Fruit fly (Drosophila melanogaster): ENCODE measurements around the gene Ir85a.

Ir85a gene

dm6 chr3R:8822919-8823318, 28.4 kb downstream of the Ir85a start:
- no peak for TF ChIP-seq ato (GFP tag; IDR thresholded peaks at IDR 0.05; ENCODE audit: partially characterized antibody)
- no peak for TF ChIP-seq CG4282 (GFP tag; optimal IDR thresholded peaks at IDR 0.05)
- no peak for TF ChIP-seq caup (GFP tag; optimal IDR thresholded peaks at IDR 0.05; ENCODE audit: severe bottlenecking)
- TF ChIP-seq lab (GFP tag; optimal IDR thresholded peaks at IDR 0.05), result no peak
- peak; percentile 36 for TF ChIP-seq Med (GFP tag)

DNA sequence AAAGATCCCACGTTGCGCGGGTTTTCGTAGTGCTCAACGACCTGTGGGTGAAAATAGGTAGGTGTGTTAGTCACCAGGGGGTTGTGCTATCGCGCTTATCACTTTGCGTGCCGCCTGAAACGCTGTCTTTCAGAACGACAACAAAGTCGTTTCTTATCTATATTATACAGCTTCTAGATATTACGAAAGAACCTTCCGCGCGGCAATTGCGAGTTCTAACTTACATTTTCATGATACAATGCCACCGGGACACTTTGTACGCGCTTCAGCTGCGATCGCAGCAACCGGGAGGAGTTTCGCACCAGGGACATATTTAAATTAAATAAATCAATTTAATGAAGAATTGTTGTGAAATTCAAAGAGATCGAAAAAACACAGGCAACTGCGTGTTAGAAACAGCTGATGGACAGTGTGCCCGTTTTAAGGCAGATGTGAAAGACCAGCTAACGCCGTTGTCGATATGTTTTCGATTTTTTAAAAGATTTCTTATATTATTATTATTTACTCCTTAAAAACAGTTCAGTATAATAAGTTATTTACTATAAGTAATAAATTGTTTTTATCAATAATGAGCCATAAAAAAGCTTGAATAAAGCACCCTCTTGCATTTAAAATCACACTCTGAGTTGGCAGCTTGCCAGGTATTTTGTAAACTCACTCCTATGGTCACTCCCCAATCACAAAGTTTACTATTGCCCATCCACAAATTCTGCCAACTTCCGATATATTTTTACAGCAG, 29.4 kb downstream of the Ir85a start, which contains the start of the genes IscU and CG8379:
IscU (minus strand) TSS at position 417 of the 739 bp plus-strand sequence.
CG8379 (plus strand) TSS at position 651 of the 739 bp plus-strand sequence.
- TF ChIP-seq CG42726 (GFP tag; IDR thresholded peaks at IDR 0.05; ENCODE audit: partially characterized antibody) (peak; percentile 13; the same call in 1 of the 2 replicates), slbo (GFP tag; IDR thresholded peaks at IDR 0.05) (no peak), Hr78 (GFP tag; optimal IDR thresholded peaks at IDR 0.05) (no peak), dmrt99B (tag; optimal IDR thresholded peaks at IDR 0.05) (no peak), CG6765 (GFP tag; optimal IDR thresholded peaks at IDR 0.05) (no peak), tup (GFP tag; optimal IDR thresholded peaks at IDR 0.05) (no peak), sc (optimal IDR thresholded peaks at IDR 0.05) (no peak), sc (GFP tag; optimal IDR thresholded peaks at IDR 0.05) (no peak), ara (GFP tag; IDR thresholded peaks at IDR 0.05) (no peak), CG34422 (GFP tag; IDR thresholded peaks at IDR 0.05) (no peak), CG9932 (GFP tag; IDR thresholded peaks at IDR 0.05) (no peak; the same call in 1 of the 2 replicates), CG17568 (GFP tag; optimal IDR thresholded peaks at IDR 0.05) (no peak), CG11504 (tag; optimal IDR thresholded peaks at IDR 0.05) (no peak), CG31224 (GFP tag; IDR thresholded peaks at IDR 0.05) (no peak), CG3065 (GFP tag; optimal IDR thresholded peaks at IDR 0.05) (no peak), onecut (GFP tag; IDR thresholded peaks at IDR 0.05) (no peak), grau (tag; optimal IDR thresholded peaks at IDR 0.05) (no peak), CG17802 (tag; optimal IDR thresholded peaks at IDR 0.05) (no peak), CG18764 (GFP tag; optimal IDR thresholded peaks at IDR 0.05) (no peak), CG30020 (tag; optimal IDR thresholded peaks at IDR 0.05) (peak; percentile 61), CG7556 (GFP tag; optimal IDR thresholded peaks at IDR 0.05) (no peak), PHDP (tag; optimal IDR thresholded peaks at IDR 0.05) (no peak), GATAe (GFP tag; conservative IDR thresholded peaks at IDR 0.05) (0 out of 2 replicates have a peak, but pooled peaks have one; percentile 10), CHES-1-like (GFP tag; optimal IDR thresholded peaks at IDR 0.05) (no peak), Gsc (GFP tag; IDR thresholded peaks at IDR 0.05) (no peak), Nf-YC (tag; optimal IDR thresholded peaks at IDR 0.05) (no peak), CG12236 (GFP tag; optimal IDR thresholded peaks at IDR 0.05) (no peak), D19A (tag; optimal IDR thresholded peaks at IDR 0.05) (peak; percentile 42), YL-1 (GFP tag; optimal IDR thresholded peaks at IDR 0.05) (peak; percentile 87), CG2129 (GFP tag; IDR thresholded peaks at IDR 0.05; ENCODE audit: partially characterized antibody) (peak; percentile 34; the same call in 1 of the 2 replicates), Oaz (GFP tag; IDR thresholded peaks at IDR 0.05) (no peak), sd (tag; optimal IDR thresholded peaks at IDR 0.05) (no peak), stc (GFP tag; IDR thresholded peaks at IDR 0.05) (no peak), chinmo (GFP tag; IDR thresholded peaks at IDR 0.05; ENCODE audit: partially characterized antibody) (no peak), TFAM (GFP tag; optimal IDR thresholded peaks at IDR 0.05) (no peak), so (GFP tag; IDR thresholded peaks at IDR 0.05) (no peak), sug (tag; optimal IDR thresholded peaks at IDR 0.05) (peak; percentile 98), pita (GFP tag; optimal IDR thresholded peaks at IDR 0.05) (no peak), CG15073 (GFP tag; optimal IDR thresholded peaks at IDR 0.05) (no peak), pho (GFP tag; optimal IDR thresholded peaks at IDR 0.05) (no peak), cas (GFP tag; IDR thresholded peaks at IDR 0.05) (no peak), CG4404 (GFP tag; IDR thresholded peaks at IDR 0.05) (no peak), CG13424 (tag; optimal IDR thresholded peaks at IDR 0.05) (peak; percentile 11)

Measured in whole organism, embryonic.